Worm (Caenorhabditis elegans) whole organism, mixed stage, embryonic: Measurements from ENCODE around the gene srx-23.

Source experiments
- blmp-1 ChIP-seq: fragments of 150-350 bp; optimal IDR thresholded peaks from 2 replicates; lab custom pipeline; 2014; ENCODE audit warnings: missing biosample characterization, missing genetic modification characterization
- elt-3 ChIP-seq: fragments of 150-350 bp; optimal IDR thresholded peaks from 2 replicates; lab custom pipeline; 2014; ENCODE audit warnings: missing biosample characterization, missing genetic modification characterization

DNA sequence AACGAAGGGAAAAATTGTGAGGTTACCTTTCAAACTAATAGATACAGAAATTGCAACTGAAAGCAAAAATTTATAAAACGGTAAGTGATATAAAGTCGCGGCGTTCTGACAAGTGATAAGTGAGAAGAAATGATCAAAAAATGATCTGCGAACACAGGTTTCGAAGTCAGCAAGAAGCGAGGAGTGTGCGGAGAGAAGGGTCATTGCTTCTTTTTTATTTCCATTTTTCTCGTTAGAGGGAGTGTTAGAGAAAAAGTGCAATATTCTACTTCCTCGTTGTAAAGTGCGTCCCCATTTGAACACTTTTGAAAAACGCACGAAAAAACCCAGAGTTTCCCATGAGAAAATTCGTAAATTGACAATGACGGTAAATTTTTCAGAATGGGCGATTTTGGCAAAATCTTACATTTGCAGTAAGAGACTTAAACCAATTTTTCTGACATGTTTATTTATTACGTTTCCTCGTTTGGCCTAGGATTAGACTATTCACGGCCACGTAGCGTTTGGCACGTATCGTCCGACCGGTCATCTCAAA, 5.5 kb upstream of the srx-23 start, which contains the start of the genes fbxa-72 and srx-21:
- TF ChIP-seq blmp-1 (tag; lab: Kevin White, UChicago) (no peak), elt-3 (no peak)
